Worm (Caenorhabditis elegans) whole organism, midembryonic: ENCODE results near the gene pde-3.

Experiments
- T22C8.4 ChIP-seq: fragments of 200-800 bp; sonication (Bioruptor generic); IDR thresholded peaks from 2 replicates; pipeline ENCODE4 v1.3.6; 2022; ENCODE audit warnings: missing genetic modification characterization, missing compliant biosample characterization
- cog-1 ChIP-seq: sonication (generic microtip); optimal IDR thresholded peaks from 2 replicates; lab custom pipeline; 2016; ENCODE audit warnings: missing genetic modification characterization, missing compliant biosample characterization
- flt-1 ChIP-seq: fragments of 200-800 bp; sonication (Bioruptor generic); IDR thresholded peaks from 2 replicates; pipeline ENCODE4 v1.3.6; 2022; ENCODE audit warnings: missing genetic modification characterization, missing compliant biosample characterization
- klf-2 ChIP-seq: fragments of 200-800 bp; sonication (Bioruptor generic); conservative IDR thresholded peaks from 2 replicates; pipeline ENCODE4 v1.3.6; 2022; ENCODE audit warnings: missing genetic modification reagents, missing genetic modification characterization, missing compliant biosample characterization
- med-1 ChIP-seq: sonication (generic microtip); optimal IDR thresholded peaks from 2 replicates; lab custom pipeline; 2017; ENCODE audit warnings: missing genetic modification characterization, mild to moderate bottlenecking, missing compliant biosample characterization, antibody characterized with exemption, missing genetic modification reagents; ENCODE audit not compliant: insufficient read depth
- ref-1 ChIP-seq: fragments of 200-800 bp; sonication (Bioruptor generic); conservative IDR thresholded peaks from 2 replicates; pipeline ENCODE4 v1.3.6; 2022; ENCODE audit warnings: missing genetic modification reagents, missing genetic modification characterization, missing compliant biosample characterization
- tab-1 ChIP-seq: fragments of 200-800 bp; sonication (Bioruptor generic); IDR thresholded peaks from 2 replicates; pipeline ENCODE4 v1.3.6; 2022; ENCODE audit warnings: missing genetic modification characterization, missing compliant biosample characterization
- ztf-23 ChIP-seq: fragments of 200-800 bp; sonication (Bioruptor generic); IDR thresholded peaks from 2 replicates; pipeline ENCODE4 v1.3.6; 2022; ENCODE audit warnings: missing genetic modification reagents, missing genetic modification characterization, missing compliant biosample characterization
- ztf-29 ChIP-seq: fragments of 200-800 bp; sonication (Bioruptor generic); IDR thresholded peaks from 2 replicates; pipeline ENCODE4 v1.3.6; 2022; ENCODE audit warnings: missing genetic modification reagents, missing genetic modification characterization, missing compliant biosample characterization

The pde-3 gene

ce11 chrII:14916848-14917247 lies 2.7 kb upstream of the pde-3 start:
- TF ChIP-seq flt-1 (GFP tag; lab: Robert Waterston, UW) (no peak), ref-1 (GFP tag; lab: Robert Waterston, UW) (no peak), klf-2 (no peak), ztf-23 (GFP tag; lab: Robert Waterston, UW) (no peak), tab-1 (GFP tag; lab: Robert Waterston, UW) (no peak), T22C8.4 (GFP tag; lab: Robert Waterston, UW) (no peak), cog-1 (tag; lab: Kevin White, UChicago) (no peak), ztf-29 (GFP tag; lab: Robert Waterston, UW) (no peak), med-1 (GFP tag; lab: Kevin White, UChicago) (no peak)

DNA sequence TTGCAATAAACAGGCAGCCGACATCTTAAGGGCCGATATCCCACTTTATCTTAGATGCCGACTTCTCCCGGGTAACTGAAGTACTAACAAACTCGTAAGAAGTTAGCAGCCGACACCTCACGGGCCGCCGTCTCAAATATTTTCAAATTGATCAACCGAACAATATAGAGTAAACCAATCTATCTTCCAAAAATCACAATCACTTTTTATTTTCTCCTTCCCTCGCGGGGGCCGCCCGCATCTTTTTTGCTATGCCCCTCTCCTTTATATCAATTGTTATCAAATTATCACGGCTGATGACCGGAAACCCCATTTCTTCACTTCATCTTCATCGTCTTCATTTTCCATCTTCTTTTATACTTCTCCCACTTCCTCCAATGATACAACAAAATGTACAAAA lies 9.3 kb downstream of the pde-3 start:
- TF ChIP-seq ref-1 (GFP tag; lab: Robert Waterston, UW): no peak
- no peak for TF ChIP-seq ztf-29 (GFP tag; lab: Robert Waterston, UW)
- no peak for TF ChIP-seq tab-1 (GFP tag; lab: Robert Waterston, UW)
- no peak for TF ChIP-seq ztf-23 (GFP tag; lab: Robert Waterston, UW)
- no peak for TF ChIP-seq flt-1 (GFP tag; lab: Robert Waterston, UW)
- TF ChIP-seq med-1 (GFP tag; lab: Kevin White, UChicago): no peak
- no peak for TF ChIP-seq klf-2
- TF ChIP-seq T22C8.4 (GFP tag; lab: Robert Waterston, UW): no peak

DNA sequence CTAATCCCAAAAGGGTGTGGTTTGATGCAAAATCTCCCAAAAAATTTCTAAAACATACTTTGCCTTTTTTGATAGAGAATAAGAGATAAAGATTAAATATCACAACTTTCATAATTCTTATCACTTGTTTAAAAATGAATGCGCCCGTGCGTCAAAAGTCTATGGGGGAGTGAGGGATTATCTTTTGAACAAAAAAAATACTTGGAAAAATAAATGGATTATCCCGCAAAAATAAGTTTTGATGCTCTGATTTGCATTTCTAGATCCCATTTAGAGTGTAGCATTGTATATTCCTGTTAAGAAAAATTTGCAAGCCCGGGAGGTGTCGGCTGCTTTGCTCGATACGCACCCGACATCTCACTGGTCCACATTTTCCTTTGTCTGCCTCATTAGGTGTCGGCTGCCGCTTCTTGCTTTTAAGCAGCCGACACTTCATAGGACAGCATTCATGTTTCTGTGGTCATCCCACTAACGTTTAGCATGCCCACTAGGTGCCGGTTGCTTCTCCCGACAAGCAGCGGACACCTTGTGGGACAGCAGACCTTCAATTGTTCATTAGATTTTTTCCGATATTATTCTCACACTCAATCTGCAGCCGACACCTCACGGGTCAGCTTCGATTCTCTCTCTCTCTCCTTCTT lies 16.0 kb downstream of the pde-3 start:
- TF ChIP-seq klf-2: no peak
- TF ChIP-seq ztf-23 (GFP tag; lab: Robert Waterston, UW): no peak
- TF ChIP-seq ref-1 (GFP tag; lab: Robert Waterston, UW): no peak
- TF ChIP-seq flt-1 (GFP tag; lab: Robert Waterston, UW): no peak
- TF ChIP-seq tab-1 (GFP tag; lab: Robert Waterston, UW): no peak
- no peak for TF ChIP-seq med-1 (GFP tag; lab: Kevin White, UChicago)
- TF ChIP-seq ztf-29 (GFP tag; lab: Robert Waterston, UW): no peak
- no peak for TF ChIP-seq T22C8.4 (GFP tag; lab: Robert Waterston, UW)
- no peak for TF ChIP-seq cog-1 (tag; lab: Kevin White, UChicago)

- no peak for TF ChIP-seq klf-2
- no peak for TF ChIP-seq tab-1 (GFP tag; lab: Robert Waterston, UW)
- no peak for TF ChIP-seq T22C8.4 (GFP tag; lab: Robert Waterston, UW)
- no peak for TF ChIP-seq cog-1 (tag; lab: Kevin White, UChicago)
- no peak for TF ChIP-seq ref-1 (GFP tag; lab: Robert Waterston, UW)
- TF ChIP-seq ztf-23 (GFP tag; lab: Robert Waterston, UW): no peak
- TF ChIP-seq med-1 (GFP tag; lab: Kevin White, UChicago): no peak
- TF ChIP-seq flt-1 (GFP tag; lab: Robert Waterston, UW): no peak
- TF ChIP-seq ztf-29 (GFP tag; lab: Robert Waterston, UW): no peak
These were observed 18.8 kb downstream of the pde-3 start for ce11 chrII:14938319-14938718.

DNA sequence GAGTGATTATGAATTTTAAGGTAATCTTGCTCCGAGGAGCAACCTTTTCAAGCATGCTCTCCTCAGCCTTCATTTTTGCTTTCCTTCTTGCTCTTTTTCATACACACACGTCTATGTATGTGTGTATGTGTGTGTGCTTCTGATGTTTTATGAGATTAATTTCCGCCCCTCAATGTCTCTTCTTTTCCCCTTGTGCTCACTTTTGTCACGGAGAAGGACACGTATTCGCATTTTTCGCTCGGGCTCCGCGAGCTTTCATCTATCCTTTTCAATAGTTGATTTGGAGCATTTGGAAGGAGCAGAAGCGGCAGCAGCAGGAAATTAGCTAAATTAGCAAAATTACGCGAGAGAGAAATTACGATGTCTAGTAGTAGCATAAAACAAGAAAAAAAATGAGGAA lies 20.8 kb downstream of the pde-3 start:
- TF ChIP-seq med-1 (GFP tag; lab: Kevin White, UChicago) (no peak), ztf-29 (GFP tag; lab: Robert Waterston, UW) (no peak), cog-1 (tag; lab: Kevin White, UChicago) (no peak), klf-2 (no peak)

ce11 chrII:14940980-14941379 lies 21.5 kb downstream of the pde-3 start:
- TF ChIP-seq ztf-29 (GFP tag; lab: Robert Waterston, UW) (no peak), cog-1 (tag; lab: Kevin White, UChicago) (no peak), tab-1 (GFP tag; lab: Robert Waterston, UW) (no peak), ref-1 (GFP tag; lab: Robert Waterston, UW) (no peak), flt-1 (GFP tag; lab: Robert Waterston, UW) (no peak)

- no peak for TF ChIP-seq klf-2
- TF ChIP-seq T22C8.4 (GFP tag; lab: Robert Waterston, UW): no peak
- TF ChIP-seq ztf-23 (GFP tag; lab: Robert Waterston, UW): no peak
- no peak for TF ChIP-seq tab-1 (GFP tag; lab: Robert Waterston, UW)
- no peak for TF ChIP-seq med-1 (GFP tag; lab: Kevin White, UChicago)
- TF ChIP-seq ref-1 (GFP tag; lab: Robert Waterston, UW): no peak
- no peak for TF ChIP-seq cog-1 (tag; lab: Kevin White, UChicago)
- TF ChIP-seq flt-1 (GFP tag; lab: Robert Waterston, UW): no peak
- TF ChIP-seq ztf-29 (GFP tag; lab: Robert Waterston, UW): no peak
These were observed 26.0 kb downstream of the pde-3 start for ce11 chrII:14945518-14945917.

DNA sequence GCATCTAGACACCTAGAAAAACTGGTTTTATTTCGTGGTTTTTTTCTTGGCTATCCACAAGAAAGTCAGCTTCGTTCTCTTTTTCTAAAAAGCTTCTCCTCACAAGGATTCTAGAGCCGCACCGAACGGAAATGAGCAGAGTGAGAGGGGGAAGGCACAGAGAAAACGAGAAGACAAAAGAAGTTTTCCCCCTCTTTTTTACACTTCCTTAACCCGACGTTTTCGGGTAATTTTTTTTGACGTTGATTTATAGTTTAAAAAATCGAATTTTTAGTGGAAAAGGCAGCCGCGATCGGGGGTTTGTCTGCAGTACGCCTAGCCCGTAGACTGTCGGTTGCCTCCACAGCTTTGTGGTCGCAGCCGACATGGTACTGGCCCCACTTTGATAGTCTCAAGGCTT lies 27.0 kb downstream of the pde-3 start:
- TF ChIP-seq tab-1 (GFP tag; lab: Robert Waterston, UW) (no peak), ztf-29 (GFP tag; lab: Robert Waterston, UW) (no peak), cog-1 (tag; lab: Kevin White, UChicago) (no peak), med-1 (GFP tag; lab: Kevin White, UChicago) (no peak), flt-1 (GFP tag; lab: Robert Waterston, UW) (no peak), klf-2 (no peak), T22C8.4 (GFP tag; lab: Robert Waterston, UW) (no peak), ref-1 (GFP tag; lab: Robert Waterston, UW) (no peak), ztf-23 (GFP tag; lab: Robert Waterston, UW) (no peak)

ce11 chrII:14952464-14953064 lies 33.1 kb downstream of the pde-3 start:
- TF ChIP-seq T22C8.4 (GFP tag; lab: Robert Waterston, UW) (no peak), med-1 (GFP tag; lab: Kevin White, UChicago) (no peak), flt-1 (GFP tag; lab: Robert Waterston, UW) (no peak), cog-1 (tag; lab: Kevin White, UChicago) (no peak)
